Fruit fly (Drosophila melanogaster): ENCODE data around the gene CG6441.

DNA sequence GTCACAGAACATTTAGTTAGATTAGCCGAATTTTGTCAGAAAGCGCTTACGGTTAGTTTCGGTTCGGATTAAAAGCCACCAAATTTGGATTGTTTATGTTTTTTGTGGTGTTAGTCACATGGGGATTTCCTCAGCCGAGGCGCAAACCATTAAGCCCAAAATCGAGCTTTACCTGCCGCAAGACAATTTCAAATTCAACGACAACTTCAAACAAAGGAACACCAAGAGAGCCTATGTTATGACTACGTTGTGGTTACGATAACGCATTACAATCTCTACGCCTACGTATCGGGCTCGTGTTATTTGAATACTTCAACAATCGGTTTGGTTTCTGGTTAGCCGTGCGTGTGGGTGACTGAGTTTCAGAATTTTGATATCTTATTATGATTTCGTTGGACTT lies 1.3 kb upstream of the CG6441 start:
- no peak for TF ChIP-seq CG8478 (optimal IDR thresholded peaks at IDR 0.05)
- no peak for TF ChIP-seq CTCF (optimal IDR thresholded peaks at IDR 0.05)

Data from S2 (cell line).